Fruit fly (Drosophila melanogaster): ENCODE data around the gene Tgi.

Gene Tgi

DNA sequence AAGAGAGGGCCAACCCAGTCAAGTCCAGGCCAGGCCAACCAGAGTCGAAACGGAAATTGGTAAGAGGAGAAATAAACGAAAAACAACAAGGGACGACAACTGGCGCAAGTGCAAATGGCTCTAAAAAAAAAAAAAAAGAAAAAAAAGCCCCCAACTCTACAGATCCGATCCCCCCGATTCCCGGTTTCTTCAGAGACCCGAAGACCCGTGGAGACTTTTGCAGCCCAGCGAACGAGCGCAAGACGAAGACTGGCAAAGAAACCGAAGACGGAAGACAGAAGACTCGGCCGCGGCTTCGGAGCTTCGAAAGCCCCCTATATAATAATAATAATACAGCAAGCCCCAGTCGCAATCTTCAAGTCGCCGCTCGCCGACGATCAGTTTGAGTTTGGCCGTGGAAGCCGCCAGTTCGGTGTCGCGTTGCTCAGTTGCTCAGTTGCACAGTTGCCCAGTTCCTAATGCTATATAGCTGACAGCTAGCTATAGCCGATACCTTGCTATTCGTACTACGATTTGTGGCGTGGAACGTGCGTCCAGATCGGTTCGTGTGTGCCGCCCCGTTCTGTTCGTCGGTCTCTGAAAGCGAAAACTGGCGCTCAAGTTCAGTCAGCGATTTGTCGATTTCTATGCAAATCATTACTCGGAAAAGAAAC, 7.9 kb downstream of the Tgi start (continued):
- TF ChIP-seq CG9139 (GFP tag; optimal IDR thresholded peaks at IDR 0.05) (peak; percentile 88), eg (GFP tag; IDR thresholded peaks at IDR 0.05) (peak; percentile 68), Eip78C (GFP tag) (peak; percentile 88), salr (GFP tag; optimal IDR thresholded peaks at IDR 0.05) (peak in 1 of 2 experiments; percentile 14), dac (GFP tag; optimal IDR thresholded peaks at IDR 0.05) (no peak), Blimp-1 (GFP tag; optimal IDR thresholded peaks at IDR 0.05) (peak; percentile 32), CG6808 (GFP tag; optimal IDR thresholded peaks at IDR 0.05) (peak; percentile 79), Gug (GFP tag; IDR thresholded peaks at IDR 0.05) (no peak), fkh (GFP tag; optimal IDR thresholded peaks at IDR 0.05) (no peak), CG6163 (GFP tag; IDR thresholded peaks at IDR 0.05) (peak; percentile 93), CG3919 (GFP tag; optimal IDR thresholded peaks at IDR 0.05) (peak; percentile 59), Ets96B (tag; optimal IDR thresholded peaks at IDR 0.05) (peak; percentile 32), CG6792 (GFP tag; optimal IDR thresholded peaks at IDR 0.05) (peak; percentile 44), Smox (GFP tag; optimal IDR thresholded peaks at IDR 0.05) (no peak), topi (GFP tag; optimal IDR thresholded peaks at IDR 0.05) (peak; percentile 31), CG31627 (GFP tag; optimal IDR thresholded peaks at IDR 0.05) (no peak), fd85E (GFP tag; optimal IDR thresholded peaks at IDR 0.05) (peak; percentile 49), CG1621 (tag; optimal IDR thresholded peaks at IDR 0.05) (peak; percentile 48), Sox102F (GFP tag; optimal IDR thresholded peaks at IDR 0.05) (peak; percentile 72), acj6 (GFP tag; optimal IDR thresholded peaks at IDR 0.05) (peak; percentile 9), ss (GFP tag; optimal IDR thresholded peaks at IDR 0.05) (peak; percentile 88 to 89), CG10631 (GFP tag; optimal IDR thresholded peaks at IDR 0.05) (no peak), net (GFP tag; optimal IDR thresholded peaks at IDR 0.05) (peak; percentile 72), Hr38 (GFP tag; optimal IDR thresholded peaks at IDR 0.05) (no peak), Met (GFP tag; optimal IDR thresholded peaks at IDR 0.05) (peak; percentile 20)

DNA sequence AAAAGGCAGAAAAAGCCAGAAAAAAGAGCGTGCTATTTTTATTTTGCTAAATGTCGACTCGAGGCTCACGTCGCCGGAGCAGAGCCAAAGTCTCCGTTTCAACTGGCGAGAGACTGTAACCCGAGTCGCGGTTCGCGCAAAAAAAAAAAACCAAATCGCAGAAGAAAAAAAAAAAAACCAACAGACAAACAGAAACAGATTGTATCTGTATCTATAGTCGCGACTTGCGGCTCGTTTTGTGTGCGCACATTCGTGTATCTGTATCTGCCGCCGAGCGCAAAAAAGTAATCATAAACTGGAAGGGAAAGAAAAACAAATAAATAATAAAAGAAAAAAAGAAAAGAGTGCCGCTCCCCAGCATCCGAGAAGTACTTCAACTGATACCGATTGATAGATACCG, 8.5 kb downstream of the Tgi start:
- TF ChIP-seq Eip75B (GFP tag; optimal IDR thresholded peaks at IDR 0.05) (peak; percentile 76), Smox (GFP tag; optimal IDR thresholded peaks at IDR 0.05) (no peak), Eip93F (GFP tag; optimal IDR thresholded peaks at IDR 0.05) (no peak), CG11762 (GFP tag; optimal IDR thresholded peaks at IDR 0.05; ENCODE audit: insufficient read depth) (peak; percentile 73), cyc (GFP tag; optimal IDR thresholded peaks at IDR 0.05) (no peak), CG1621 (tag; optimal IDR thresholded peaks at IDR 0.05) (peak; percentile 82), OdsH (GFP tag; optimal IDR thresholded peaks at IDR 0.05) (peak; percentile 39), vri (GFP tag; optimal IDR thresholded peaks at IDR 0.05) (peak; percentile 67), achi (GFP tag; optimal IDR thresholded peaks at IDR 0.05) (peak; percentile 72), CG4318 (GFP tag; optimal IDR thresholded peaks at IDR 0.05) (no peak), CG8319 (GFP tag; optimal IDR thresholded peaks at IDR 0.05) (peak; percentile 43), Sox14 (GFP tag; optimal IDR thresholded peaks at IDR 0.05) (peak; percentile 65), topi (GFP tag; optimal IDR thresholded peaks at IDR 0.05) (peak; percentile 22), CG11902 (GFP tag; optimal IDR thresholded peaks at IDR 0.05) (no peak), pdm3 (GFP tag; optimal IDR thresholded peaks at IDR 0.05) (peak; percentile 73), svp (GFP tag) (peak; percentile 88), Hr4 (GFP tag; optimal IDR thresholded peaks at IDR 0.05) (peak; percentile 48), CG3032 (tag; optimal IDR thresholded peaks at IDR 0.05) (peak; percentile 74), Ets21C (GFP tag; optimal IDR thresholded peaks at IDR 0.05) (no peak), fd85E (GFP tag; optimal IDR thresholded peaks at IDR 0.05) (no peak), CG6854 (GFP tag; optimal IDR thresholded peaks at IDR 0.05) (no peak), Met (GFP tag; optimal IDR thresholded peaks at IDR 0.05) (no peak), CG7368 (GFP tag; optimal IDR thresholded peaks at IDR 0.05) (peak; percentile 66), CG34406 (GFP tag; optimal IDR thresholded peaks at IDR 0.05) (peak; percentile 54), Lpt (GFP tag; optimal IDR thresholded peaks at IDR 0.05) (peak; percentile 90), salr (GFP tag; optimal IDR thresholded peaks at IDR 0.05) (peak; percentile 52 to 89), acj6 (GFP tag; optimal IDR thresholded peaks at IDR 0.05) (peak; percentile 54), CG6276 (GFP tag; optimal IDR thresholded peaks at IDR 0.05) (peak; percentile 84), CG15336 (GFP tag; IDR thresholded peaks at IDR 0.05) (peak; percentile 88), esn (GFP tag; optimal IDR thresholded peaks at IDR 0.05) (peak; percentile 14), ss (GFP tag; optimal IDR thresholded peaks at IDR 0.05) (peak; percentile 94), CG3919 (GFP tag; optimal IDR thresholded peaks at IDR 0.05) (peak; percentile 75), fd59A (GFP tag; optimal IDR thresholded peaks at IDR 0.05) (peak; percentile 69), CG11294 (GFP tag; IDR thresholded peaks at IDR 0.05) (peak; percentile 30; the same call in 1 of the 2 replicates)

Data from whole organism, prepupa.